Worm (Caenorhabditis elegans) whole organism, L4 larva: ENCODE measurements around the gene ctsa-1.2.
"Not testable (repeated sequence)": the region's sequence is repeated elsewhere in the genome, so short reads cannot be mapped to it uniquely, and the experiment has no call there.

Experiments used
- D1046.2 ChIP-seq: fragments of 200-800 bp; sonication (Bioruptor generic); IDR thresholded peaks from 2 replicates; pipeline ENCODE4 v1.3.6; 2022; ENCODE audit warnings: missing genetic modification characterization, missing compliant biosample characterization
- Y5F2A.4 ChIP-seq: fragments of 200-800 bp; sonication (Bioruptor generic); optimal IDR thresholded peaks from 2 replicates; lab custom pipeline; 2018; ENCODE audit warnings: mild to moderate bottlenecking, missing genetic modification characterization, missing compliant biosample characterization
- ama-1 ChIP-seq: fragments of 150-350 bp; optimal IDR thresholded peaks from 2 replicates; lab custom pipeline; 2014; ENCODE audit warnings: inconsistent platforms, mixed read lengths
- daf-12 ChIP-seq: fragments of 150-350 bp; optimal IDR thresholded peaks from 2 replicates; lab custom pipeline; 2014; ENCODE audit warnings: missing biosample characterization, missing genetic modification reagents, missing genetic modification characterization
- fkh-10 ChIP-seq: fragments of 150-350 bp; optimal IDR thresholded peaks from 2 replicates; lab custom pipeline; 2014; ENCODE audit warnings: missing biosample characterization, missing genetic modification reagents, missing genetic modification characterization
- nhr-11 ChIP-seq: fragments of 150-350 bp; optimal IDR thresholded peaks from 2 replicates; lab custom pipeline; 2014; ENCODE audit warnings: missing biosample characterization, missing genetic modification characterization
- nhr-28 ChIP-seq: fragments of 150-350 bp; optimal IDR thresholded peaks from 2 replicates; lab custom pipeline; 2014; ENCODE audit warnings: missing biosample characterization, missing genetic modification characterization
- skn-1 ChIP-seq: fragments of 150-350 bp; optimal IDR thresholded peaks from 2 replicates; lab custom pipeline; 2014; ENCODE audit warnings: missing biosample characterization, missing genetic modification characterization

- not testable (repeated sequence) for TF ChIP-seq nhr-11 (tag; lab: Kevin White, UChicago); ama-1 (lab: Kevin White, UChicago); D1046.2 (GFP tag; lab: Robert Waterston, UW); fkh-10 (GFP tag; lab: Kevin White, UChicago); Y5F2A.4; skn-1 (tag; lab: Kevin White, UChicago); daf-12 (tag; lab: Kevin White, UChicago); nhr-28 (tag; lab: Kevin White, UChicago)
These were observed 43.8 kb upstream of the ctsa-1.2 start, which contains the start of gene tars-1 for ce11 chrII:11695161-11695944.
